Fruit fly (Drosophila melanogaster): ENCODE results near the gene gnu.

gnu gene

DNA sequence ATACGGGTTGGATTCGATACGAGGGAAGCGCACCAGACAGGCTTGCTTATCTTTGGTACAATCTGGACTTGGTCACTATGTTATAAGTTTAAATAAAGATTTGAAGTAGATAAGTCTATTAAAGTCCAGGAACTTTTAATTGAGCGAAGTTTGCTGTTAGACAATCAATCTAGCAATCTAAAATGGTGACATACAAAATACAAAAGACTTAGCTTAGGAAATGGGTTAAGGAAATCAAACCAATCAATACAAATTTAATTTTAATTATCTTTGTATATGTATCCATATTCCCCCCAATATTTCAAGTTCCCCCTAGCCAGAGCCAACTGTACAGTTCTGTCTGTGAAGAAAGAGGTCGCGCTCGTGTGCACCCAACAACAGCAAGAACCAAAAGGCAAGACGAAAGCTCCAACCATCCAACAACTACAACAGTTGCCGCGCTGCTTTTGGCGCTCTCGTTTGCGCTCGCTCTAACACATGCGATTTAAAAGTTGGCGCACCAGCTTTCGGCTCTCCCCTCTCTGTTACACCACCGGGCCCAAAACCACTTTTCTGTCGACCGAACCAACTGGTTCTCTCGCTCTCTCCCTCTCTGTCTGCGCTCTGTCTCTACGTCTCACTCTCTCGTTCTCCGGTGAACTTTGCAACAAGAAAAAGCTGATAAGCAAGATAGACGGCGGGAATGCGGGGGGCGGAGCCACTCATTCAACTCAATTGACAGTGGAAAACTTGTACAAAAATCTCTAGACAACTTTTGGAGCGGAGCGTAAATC lies 47.0 kb downstream of the gnu start (continued):
- TF ChIP-seq Oli (tag; optimal IDR thresholded peaks at IDR 0.05) (peak; percentile 94), CG16813 (GFP tag; IDR thresholded peaks at IDR 0.05; ENCODE audit: partially characterized antibody) (no peak), CG1603 (tag; optimal IDR thresholded peaks at IDR 0.05) (peak; percentile 43), CG33213 (GFP tag; optimal IDR thresholded peaks at IDR 0.05) (peak; percentile 39), CG7357 (GFP tag; IDR thresholded peaks at IDR 0.05) (peak; percentile 81), CG3995 (GFP tag; optimal IDR thresholded peaks at IDR 0.05) (peak; percentile 34), CG17612 (GFP tag; IDR thresholded peaks at IDR 0.05) (no peak), Bteb2 (GFP tag; optimal IDR thresholded peaks at IDR 0.05) (peak; percentile 85), CG10654 (GFP tag; optimal IDR thresholded peaks at IDR 0.05) (peak; percentile 72), cad (GFP tag; optimal IDR thresholded peaks at IDR 0.05) (no peak), tup (GFP tag; optimal IDR thresholded peaks at IDR 0.05) (peak; percentile 55), ac (GFP tag; optimal IDR thresholded peaks at IDR 0.05) (peak; percentile 25), CG2120 (GFP tag; optimal IDR thresholded peaks at IDR 0.05) (peak; percentile 94), gem (tag; optimal IDR thresholded peaks at IDR 0.05) (peak; percentile 94), Trl (optimal IDR thresholded peaks at IDR 0.05) (peak; percentile 98 to 100), Trl (GFP tag; optimal IDR thresholded peaks at IDR 0.05) (no peak), Chrac-16 (GFP tag; optimal IDR thresholded peaks at IDR 0.05) (peak; percentile 78), Poxn (GFP tag; IDR thresholded peaks at IDR 0.05) (peak; percentile 57), PHDP (tag; optimal IDR thresholded peaks at IDR 0.05) (peak; percentile 87), CG4328 (GFP tag; optimal IDR thresholded peaks at IDR 0.05) (peak; percentile 86), ken (GFP tag; IDR thresholded peaks at IDR 0.05) (peak; percentile 80), Hr51 (GFP tag; optimal IDR thresholded peaks at IDR 0.05) (peak; percentile 53 to 94), crc (GFP tag; optimal IDR thresholded peaks at IDR 0.05) (peak; percentile 44), sd (tag; optimal IDR thresholded peaks at IDR 0.05) (peak; percentile 91), CG11696 (GFP tag; IDR thresholded peaks at IDR 0.05) (0 out of 2 replicates have a peak, but pooled peaks have one; percentile 19), Nf-YB (GFP tag; optimal IDR thresholded peaks at IDR 0.05) (peak; percentile 59), Drgx (GFP tag; IDR thresholded peaks at IDR 0.05) (peak; percentile 84), CG3726 (GFP tag; IDR thresholded peaks at IDR 0.05) (0 out of 3 replicates have a peak, but pooled peaks have one; percentile 70), pum (GFP tag; optimal IDR thresholded peaks at IDR 0.05) (peak; percentile 67), insv (GFP tag; optimal IDR thresholded peaks at IDR 0.05) (no peak), row (GFP tag; IDR thresholded peaks at IDR 0.05) (peak; percentile 92), cwo (GFP tag; optimal IDR thresholded peaks at IDR 0.05) (peak; percentile 90), CG10366 (GFP tag; IDR thresholded peaks at IDR 0.05) (peak; percentile 78), prd (optimal IDR thresholded peaks at IDR 0.05) (no peak), prd (GFP tag; IDR thresholded peaks at IDR 0.05) (peak; percentile 88), MBD-R2 (GFP tag; IDR thresholded peaks at IDR 0.05) (peak; percentile 40), hbn (GFP tag; IDR thresholded peaks at IDR 0.05; ENCODE audit: partially characterized antibody) (peak; percentile 67; the same call in 1 of the 2 replicates), CG10462 (GFP tag; optimal IDR thresholded peaks at IDR 0.05) (peak; percentile 78), NfI (GFP tag; optimal IDR thresholded peaks at IDR 0.05) (peak; percentile 80), CG15514 (GFP tag; optimal IDR thresholded peaks at IDR 0.05) (peak; percentile 65), bab2 (GFP tag; optimal IDR thresholded peaks at IDR 0.05) (peak; percentile 83), peb (GFP tag; IDR thresholded peaks at IDR 0.05) (no peak; the same call in 1 of the 2 replicates), dimm (GFP tag; IDR thresholded peaks at IDR 0.05) (peak; percentile 9; the same call in 1 of the 2 replicates), luna (GFP tag; optimal IDR thresholded peaks at IDR 0.05) (peak; percentile 61), Fer2 (tag; optimal IDR thresholded peaks at IDR 0.05) (peak; percentile 76), Ravus (GFP tag; IDR thresholded peaks at IDR 0.05) (peak; percentile 30), exex (tag; optimal IDR thresholded peaks at IDR 0.05) (peak; percentile 56), Hr39 (optimal IDR thresholded peaks at IDR 0.05) (no peak), Mrtf (GFP tag; IDR thresholded peaks at IDR 0.05) (no peak; the same call in 2 of the 3 replicates), Dip3 (GFP tag; optimal IDR thresholded peaks at IDR 0.05) (peak; percentile 80)

All from whole organism, embryonic.